Fruit fly (Drosophila melanogaster): ENCODE results near the gene D2hgdh.
A peak's percentile ranks its signal among the peaks of the same experiment; 100 is the strongest.

Gene D2hgdh

DNA sequence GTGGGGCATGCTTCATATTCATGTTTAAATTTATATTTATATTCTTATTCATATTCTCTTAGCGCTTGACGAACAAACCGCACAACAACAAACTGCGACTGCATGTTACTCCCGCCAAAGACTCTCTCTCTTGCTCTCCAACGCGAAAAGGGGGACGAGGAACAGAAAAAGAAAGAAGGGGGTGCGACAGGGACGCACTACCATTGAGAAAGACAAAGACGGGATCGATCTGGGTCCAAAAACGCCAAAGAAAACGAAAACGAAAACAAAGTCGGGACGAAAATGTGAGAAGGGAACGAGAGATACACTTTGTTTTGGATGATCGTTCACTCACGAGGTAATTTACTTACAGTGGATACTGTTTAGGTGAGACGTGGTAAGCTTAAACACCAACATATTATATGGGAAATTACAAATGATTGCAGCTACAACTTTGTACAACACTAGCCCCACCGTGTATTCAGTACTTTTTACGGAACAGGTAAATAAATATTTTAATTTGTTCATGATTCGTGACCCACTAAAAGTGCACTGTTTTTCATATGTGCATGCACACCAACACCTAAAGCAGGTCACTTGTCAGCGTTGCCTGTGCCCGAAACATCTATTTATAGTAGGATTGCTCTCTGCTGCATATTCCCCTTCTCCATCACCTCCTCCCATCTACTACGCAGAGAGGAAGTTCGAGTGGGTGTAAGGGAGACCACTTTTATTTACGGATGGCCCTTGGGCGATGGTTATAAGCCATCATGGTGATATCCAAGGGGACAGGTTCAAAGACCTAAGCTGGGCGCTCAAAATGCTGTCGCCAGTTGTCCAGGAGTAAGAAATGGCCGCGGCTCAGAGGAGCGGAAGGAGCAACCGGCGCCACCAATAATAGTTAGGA is 19.3 kb upstream of the D2hgdh start (continued):
- TF ChIP-seq B-H2 (GFP tag; optimal IDR thresholded peaks at IDR 0.05): no peak
- TF ChIP-seq dimm (GFP tag; IDR thresholded peaks at IDR 0.05): no peak
- no peak for TF ChIP-seq Mad (GFP tag; optimal IDR thresholded peaks at IDR 0.05)
- no peak for TF ChIP-seq CG10147 (GFP tag; optimal IDR thresholded peaks at IDR 0.05)
- TF ChIP-seq NK7.1 (GFP tag; optimal IDR thresholded peaks at IDR 0.05): no peak
- no peak for TF ChIP-seq so (GFP tag; IDR thresholded peaks at IDR 0.05)
- TF ChIP-seq CG11504 (tag; optimal IDR thresholded peaks at IDR 0.05): no peak
- TF ChIP-seq CG12299 (tag; optimal IDR thresholded peaks at IDR 0.05): no peak
- no peak for TF ChIP-seq tll (GFP tag; optimal IDR thresholded peaks at IDR 0.05)
- no peak for TF ChIP-seq fd64A (GFP tag; optimal IDR thresholded peaks at IDR 0.05)
- TF ChIP-seq CG8281 (tag; optimal IDR thresholded peaks at IDR 0.05): no peak
- TF ChIP-seq tio (GFP tag; optimal IDR thresholded peaks at IDR 0.05): no peak
- no peak for TF ChIP-seq slou (GFP tag; optimal IDR thresholded peaks at IDR 0.05)
- TF ChIP-seq CG14710 (tag; optimal IDR thresholded peaks at IDR 0.05): peak; percentile 32
- no peak for TF ChIP-seq exex (tag; optimal IDR thresholded peaks at IDR 0.05)
- TF ChIP-seq crol (GFP tag; IDR thresholded peaks at IDR 0.05): no peak; the same call in 1 of the 2 replicates
- TF ChIP-seq h (optimal IDR thresholded peaks at IDR 0.05): no peak
- TF ChIP-seq tx (GFP tag; optimal IDR thresholded peaks at IDR 0.05): no peak
- TF ChIP-seq CG2875 (GFP tag; optimal IDR thresholded peaks at IDR 0.05): peak; percentile 15
- no peak for TF ChIP-seq CG6854 (GFP tag; optimal IDR thresholded peaks at IDR 0.05)
- TF ChIP-seq lmd (GFP tag; IDR thresholded peaks at IDR 0.05): peak; percentile 47; the same call in 1 of the 2 replicates
- no peak for TF ChIP-seq gro (GFP tag; optimal IDR thresholded peaks at IDR 0.05)
- peak; percentile 50 for TF ChIP-seq CG31441 (GFP tag; IDR thresholded peaks at IDR 0.05)
- 0 out of 2 replicates have a peak, but pooled peaks have one; percentile 6 for TF ChIP-seq esg (GFP tag; conservative IDR thresholded peaks at IDR 0.05)
- TF ChIP-seq pho (GFP tag; optimal IDR thresholded peaks at IDR 0.05): no peak
- peak; percentile 26; the same call in 1 of the 2 replicates for TF ChIP-seq Ada2b (GFP tag; IDR thresholded peaks at IDR 0.05)
- no peak for TF ChIP-seq cwo (GFP tag; optimal IDR thresholded peaks at IDR 0.05)
- TF ChIP-seq Doc3 (GFP tag; IDR thresholded peaks at IDR 0.05; ENCODE audit: partially characterized antibody): no peak
- no peak for TF ChIP-seq ewg (GFP tag; optimal IDR thresholded peaks at IDR 0.05)
- TF ChIP-seq cad (GFP tag; optimal IDR thresholded peaks at IDR 0.05): no peak
- TF ChIP-seq zf30C (GFP tag; optimal IDR thresholded peaks at IDR 0.05): no peak
- no peak for TF ChIP-seq gfzf (GFP tag; optimal IDR thresholded peaks at IDR 0.05)
- peak; percentile 34 for TF ChIP-seq CG6813 (GFP tag; optimal IDR thresholded peaks at IDR 0.05)
- TF ChIP-seq da (GFP tag; optimal IDR thresholded peaks at IDR 0.05): no peak
- no peak for TF ChIP-seq CHES-1-like (GFP tag; optimal IDR thresholded peaks at IDR 0.05)
- peak; percentile 70 for TF ChIP-seq CG1603 (tag; optimal IDR thresholded peaks at IDR 0.05)
- TF ChIP-seq Kr (GFP tag; optimal IDR thresholded peaks at IDR 0.05): no peak
- TF ChIP-seq CG4854 (GFP tag; optimal IDR thresholded peaks at IDR 0.05): no peak
- TF ChIP-seq chn (GFP tag; optimal IDR thresholded peaks at IDR 0.05): peak; percentile 19
- TF ChIP-seq Hr3 (GFP tag; optimal IDR thresholded peaks at IDR 0.05): peak; percentile 28
- TF ChIP-seq fd3F (GFP tag; optimal IDR thresholded peaks at IDR 0.05): no peak
- TF ChIP-seq peb (GFP tag; IDR thresholded peaks at IDR 0.05): 0 out of 2 replicates have a peak, but pooled peaks have one; percentile 34
